Fruit fly (Drosophila melanogaster) whole organism, wandering third instar larva: ENCODE measurements around the gene CG5849.

ENCODE experiments used
- Hr78 ChIP-seq: fragments of >200 bp; optimal IDR thresholded peaks from 2 replicates; lab custom pipeline; 2017; ENCODE audit warnings: missing biosample characterization, missing genetic modification characterization
- Myc ChIP-seq: fragments of >200 bp; optimal IDR thresholded peaks from 2 replicates; lab custom pipeline; 2017
- Sp1 ChIP-seq: fragments of 200-800 bp; sonication (Bioruptor generic); optimal IDR thresholded peaks from 3 replicates; lab custom pipeline; 2019; ENCODE audit warnings: missing biosample characterization, mild to moderate bottlenecking, missing genetic modification characterization, moderate library complexity
- pan ChIP-seq: fragments of >200 bp; optimal IDR thresholded peaks from 2 replicates; lab custom pipeline; 2017
- rgr ChIP-seq: fragments of 200-800 bp; sonication (Bioruptor generic); optimal IDR thresholded peaks from 3 replicates; lab custom pipeline; 2016; ENCODE audit warnings: missing biosample characterization, mild to moderate bottlenecking, missing genetic modification characterization
- sage ChIP-seq: fragments of 200-800 bp; sonication (Bioruptor generic); optimal IDR thresholded peaks from 2 replicates; lab custom pipeline; 2016; ENCODE audit warnings: missing biosample characterization, mild to moderate bottlenecking, missing genetic modification characterization
- sv ChIP-seq: fragments of 200-800 bp; sonication (Bioruptor generic); optimal IDR thresholded peaks from 3 replicates; lab custom pipeline; 2016; ENCODE audit warnings: missing biosample characterization, missing genetic modification characterization
- usp ChIP-seq: fragments of >200 bp; optimal IDR thresholded peaks from 2 replicates; lab custom pipeline; 2017; ENCODE audit warnings: missing biosample characterization, missing genetic modification characterization

dm6 chr3R:21793760-21794159 lies 53.9 kb downstream of the CG5849 start:
- TF ChIP-seq Hr78, result no peak
- no peak for TF ChIP-seq pan (lab: Kevin White, UChicago)
- TF ChIP-seq Sp1 (GFP tag; lab: Kevin White, UChicago), result no peak
- no peak for TF ChIP-seq sage (GFP tag; lab: Kevin White, UChicago)
- no peak for TF ChIP-seq usp
- no peak for TF ChIP-seq sv (GFP tag; lab: Kevin White, UChicago)
- no peak for TF ChIP-seq rgr (GFP tag; lab: Kevin White, UChicago)
- no peak for TF ChIP-seq Myc (lab: Kevin White, UChicago)
